Fruit fly (Drosophila melanogaster) whole organism, embryonic: ENCODE results near the gene PAPLA1.
A peak's percentile ranks its signal among the peaks of the same experiment; 100 is the strongest.

Experiments
- Blimp-1 ChIP-seq: fragments of 200-800 bp; sonication (Bioruptor generic); optimal IDR thresholded peaks from 3 replicates; lab custom pipeline; 2018; ENCODE audit warnings: missing biosample characterization, missing genetic modification characterization, mild to moderate bottlenecking, moderate library complexity, missing genetic modification reagents
- CG10565 ChIP-seq: fragments of 200-800 bp; sonication (Bioruptor generic); optimal IDR thresholded peaks from 3 replicates; lab custom pipeline; 2016; ENCODE audit warnings: missing biosample characterization, mild to moderate bottlenecking, missing genetic modification characterization
- CG11093 ChIP-seq: fragments of 200-800 bp; sonication (Bioruptor generic); IDR thresholded peaks from 3 replicates; pipeline ENCODE4 v1.3.6; 2022; ENCODE audit warnings: missing biosample characterization, missing genetic modification characterization
- CG12744 ChIP-seq: fragments of 200-800 bp; sonication (Bioruptor generic); optimal IDR thresholded peaks from 2 replicates; lab custom pipeline; 2016; ENCODE audit warnings: missing biosample characterization, missing genetic modification characterization
- CG14667 ChIP-seq: fragments of 200-800 bp; sonication (Bioruptor generic); IDR thresholded peaks from 2 replicates; pipeline ENCODE4 v1.3.6; 2022; ENCODE audit warnings: missing biosample characterization, missing genetic modification characterization
- CG15011 ChIP-seq: fragments of 200-800 bp; sonication (Bioruptor generic); optimal IDR thresholded peaks from 3 replicates; lab custom pipeline; 2018; ENCODE audit warnings: missing biosample characterization, mild to moderate bottlenecking, missing genetic modification characterization
- CG17361 ChIP-seq: fragments of 200-800 bp; sonication (Bioruptor generic); IDR thresholded peaks from 3 replicates; pipeline ENCODE4 v1.3.6; 2022; ENCODE audit warnings: missing biosample characterization, missing genetic modification characterization
- CG17802 ChIP-seq: fragments of 200-800 bp; sonication (Bioruptor generic); optimal IDR thresholded peaks from 2 replicates; lab custom pipeline; 2018; ENCODE audit warnings: missing biosample characterization, mild to moderate bottlenecking, missing genetic modification characterization, moderate library complexity
- CG17912 ChIP-seq: fragments of 200-800 bp; sonication (Bioruptor generic); optimal IDR thresholded peaks from 2 replicates; lab custom pipeline; 2018; ENCODE audit warnings: missing biosample characterization, mild to moderate bottlenecking, missing genetic modification characterization
- CG18011 ChIP-seq: fragments of 200-800 bp; sonication (Bioruptor generic); optimal IDR thresholded peaks from 2 replicates; lab custom pipeline; 2017; ENCODE audit warnings: missing biosample characterization, missing genetic modification characterization, mild to moderate bottlenecking, moderate library complexity, missing genotype
- CG18764 ChIP-seq: fragments of 200-800 bp; sonication (Bioruptor generic); optimal IDR thresholded peaks from 3 replicates; lab custom pipeline; 2016; ENCODE audit warnings: missing biosample characterization, missing genetic modification characterization
- CG30020 ChIP-seq: fragments of 200-800 bp; optimal IDR thresholded peaks from 2 replicates; lab custom pipeline; 2019; ENCODE audit warnings: missing biosample characterization, mild to moderate bottlenecking, missing genetic modification characterization, moderate library complexity
- CG31224 ChIP-seq: fragments of 200-800 bp; sonication (Bioruptor generic); IDR thresholded peaks from 2 replicates; pipeline ENCODE4 v1.3.6; 2022; ENCODE audit warnings: missing biosample characterization, missing genetic modification characterization
- CG3163 ChIP-seq: fragments of 200-800 bp; sonication (Bioruptor generic); optimal IDR thresholded peaks from 3 replicates; lab custom pipeline; 2016; ENCODE audit warnings: missing biosample characterization, missing genetic modification characterization
- CG33557 ChIP-seq: fragments of 200-800 bp; sonication (Bioruptor generic); optimal IDR thresholded peaks from 2 replicates; lab custom pipeline; 2019; ENCODE audit warnings: missing biosample characterization, mild to moderate bottlenecking, missing genetic modification characterization, moderate library complexity
- CG3838 ChIP-seq: fragments of 200-800 bp; sonication (Bioruptor generic); optimal IDR thresholded peaks from 3 replicates; lab custom pipeline; 2016; ENCODE audit warnings: missing biosample characterization, missing genetic modification characterization
- CG4282 ChIP-seq: fragments of 200-800 bp; sonication (Bioruptor generic); optimal IDR thresholded peaks from 2 replicates; lab custom pipeline; 2016; ENCODE audit warnings: missing biosample characterization, missing genetic modification characterization
- CG4424 ChIP-seq: fragments of 200-800 bp; sonication (Bioruptor generic); optimal IDR thresholded peaks from 3 replicates; lab custom pipeline; 2016; ENCODE audit warnings: missing biosample characterization, missing genetic modification characterization
- CG4730 ChIP-seq: fragments of 200-800 bp; sonication (Bioruptor generic); IDR thresholded peaks from 2 replicates; pipeline ENCODE4 v1.3.6; 2022; ENCODE audit warnings: missing biosample characterization, missing genetic modification characterization
- CG6254 ChIP-seq: fragments of 200-800 bp; sonication (Bioruptor generic); optimal IDR thresholded peaks from 3 replicates; lab custom pipeline; 2017; ENCODE audit warnings: mild to moderate bottlenecking, missing biosample characterization, missing genetic modification reagents, missing genetic modification characterization
- CG6654 ChIP-seq: fragments of 200-800 bp; sonication (Bioruptor generic); optimal IDR thresholded peaks from 2 replicates; lab custom pipeline; 2017; ENCODE audit warnings: missing biosample characterization, mild to moderate bottlenecking, missing genetic modification characterization
- CG7357 ChIP-seq: fragments of 200-800 bp; sonication (Bioruptor generic); IDR thresholded peaks from 3 replicates; pipeline ENCODE4 v1.3.6; 2022; ENCODE audit warnings: missing biosample characterization, missing genetic modification characterization
- CG8388 ChIP-seq: fragments of 200-800 bp; sonication (Bioruptor generic); optimal IDR thresholded peaks from 2 replicates; lab custom pipeline; 2019; ENCODE audit warnings: missing biosample characterization, mild to moderate bottlenecking, missing genetic modification characterization, moderate library complexity
- D19B ChIP-seq: fragments of 200-800 bp; sonication (Bioruptor generic); optimal IDR thresholded peaks from 2 replicates; lab custom pipeline; 2017; ENCODE audit warnings: missing biosample characterization, mild to moderate bottlenecking, missing genetic modification characterization
- Dip3 ChIP-seq: fragments of 200-800 bp; sonication (Bioruptor generic); optimal IDR thresholded peaks from 3 replicates; lab custom pipeline; 2016; ENCODE audit warnings: missing biosample characterization, missing genetic modification characterization
- Dll ChIP-seq: fragments of 200-800 bp; sonication (Bioruptor generic); IDR thresholded peaks from 4 replicates; pipeline ENCODE4 v1.3.6; 2022; ENCODE audit warnings: missing biosample characterization, missing genetic modification characterization; ENCODE audit not compliant: partially characterized antibody
- Dp ChIP-seq: fragments of 200-800 bp; sonication (Bioruptor generic); optimal IDR thresholded peaks from 2 replicates; lab custom pipeline; 2018; ENCODE audit warnings: missing biosample characterization, mild to moderate bottlenecking, missing genetic modification characterization, moderate library complexity
- H2.0 ChIP-seq: fragments of 200-800 bp; sonication (Bioruptor generic); IDR thresholded peaks from 2 replicates; pipeline ENCODE4 v1.3.6; 2022; ENCODE audit warnings: missing biosample characterization, missing genetic modification characterization
- Hand ChIP-seq: fragments of 200-800 bp; sonication (Bioruptor generic); optimal IDR thresholded peaks from 2 replicates; lab custom pipeline; 2017; ENCODE audit warnings: mild to moderate bottlenecking, missing biosample characterization, missing genetic modification reagents, missing genetic modification characterization
- HmgZ ChIP-seq: fragments of 200-800 bp; sonication (Bioruptor generic); optimal IDR thresholded peaks from 2 replicates; lab custom pipeline; 2018; ENCODE audit warnings: missing biosample characterization, mild to moderate bottlenecking, missing genetic modification characterization
- Mad ChIP-seq: fragments of 200-800 bp; sonication (Bioruptor generic); optimal IDR thresholded peaks from 2 replicates; lab custom pipeline; 2016; ENCODE audit warnings: missing biosample characterization, missing genetic modification characterization
- Med ChIP-seq: fragments of 200-800 bp; sonication (Bioruptor generic); peaks from one replicate; lab custom pipeline; 2016; ENCODE audit warnings: missing biosample characterization, missing genetic modification characterization, mild to moderate bottlenecking, inconsistent platforms, moderate library complexity
- NK7.1 ChIP-seq: fragments of 200-800 bp; sonication (Bioruptor generic); optimal IDR thresholded peaks from 3 replicates; lab custom pipeline; 2016; ENCODE audit warnings: missing biosample characterization, missing genetic modification characterization
- Ptx1 ChIP-seq: fragments of 200-800 bp; sonication (Bioruptor generic); IDR thresholded peaks from 2 replicates; pipeline ENCODE4 v1.3.6; 2022; ENCODE audit warnings: missing biosample characterization, missing genetic modification characterization
- Scr ChIP-seq: fragments of 200-800 bp; sonication (Bioruptor generic); IDR thresholded peaks from 2 replicates; pipeline ENCODE4 v1.3.6; 2022; ENCODE audit warnings: missing biosample characterization, missing genetic modification characterization; ENCODE audit not compliant: partially characterized antibody
- Sin3A ChIP-seq: fragments of >200 bp; optimal IDR thresholded peaks from 2 replicates; lab custom pipeline; 2018
- Usf ChIP-seq: fragments of 200-800 bp; sonication (Bioruptor generic); optimal IDR thresholded peaks from 2 replicates; lab custom pipeline; 2017; ENCODE audit warnings: missing genotype, missing biosample characterization, missing genetic modification characterization
- bcd ChIP-seq: fragments of 200-800 bp; sonication (Bioruptor generic); optimal IDR thresholded peaks from 2 replicates; lab custom pipeline; 2017; ENCODE audit warnings: missing biosample characterization, mild to moderate bottlenecking, missing genetic modification characterization
- cad ChIP-seq: fragments of >200 bp; optimal IDR thresholded peaks from 2 replicates; lab custom pipeline; 2017; ENCODE audit warnings: missing biosample characterization, missing genetic modification characterization
- caup ChIP-seq: fragments of 200-800 bp; sonication (Bioruptor generic); optimal IDR thresholded peaks from 3 replicates; lab custom pipeline; 2017; ENCODE audit warnings: missing biosample characterization, mild to moderate bottlenecking, missing genetic modification characterization, moderate library complexity; ENCODE audit not compliant: severe bottlenecking
- chinmo ChIP-seq: fragments of 200-800 bp; sonication (Bioruptor generic); IDR thresholded peaks from 4 replicates; pipeline ENCODE4 v1.3.6; 2022; ENCODE audit warnings: missing biosample characterization, missing genetic modification characterization; ENCODE audit not compliant: partially characterized antibody
- crc ChIP-seq: fragments of 200-800 bp; sonication (Bioruptor generic); optimal IDR thresholded peaks from 2 replicates; lab custom pipeline; 2016; ENCODE audit warnings: missing biosample characterization, missing genetic modification characterization
- dysf ChIP-seq: fragments of 200-800 bp; sonication (Bioruptor generic); IDR thresholded peaks from 3 replicates; pipeline ENCODE4 v1.3.6; 2022; ENCODE audit warnings: missing biosample characterization, missing genetic modification characterization
- grn ChIP-seq: fragments of 200-800 bp; sonication (Bioruptor generic); optimal IDR thresholded peaks from 3 replicates; lab custom pipeline; 2017; ENCODE audit warnings: missing biosample characterization, missing genetic modification characterization
- oc ChIP-seq: fragments of 200-800 bp; sonication (Bioruptor generic); optimal IDR thresholded peaks from 2 replicates; lab custom pipeline; 2018; ENCODE audit warnings: missing biosample characterization, mild to moderate bottlenecking, missing genetic modification characterization, moderate library complexity
- row ChIP-seq: fragments of 200-800 bp; sonication (Bioruptor generic); IDR thresholded peaks from 3 replicates; pipeline ENCODE4 v1.3.6; 2022; ENCODE audit warnings: missing biosample characterization, missing genetic modification characterization
- seq ChIP-seq: fragments of 200-800 bp; sonication (Bioruptor generic); IDR thresholded peaks from 2 replicates; pipeline ENCODE4 v1.3.6; 2022; ENCODE audit warnings: missing biosample characterization, missing genetic modification characterization
- ttk ChIP-seq: fragments of 200-800 bp; sonication (Bioruptor generic); IDR thresholded peaks from 2 replicates; pipeline ENCODE4 v2.1.2; 2022; ENCODE audit warnings: missing biosample characterization, missing genetic modification characterization
- vfl ChIP-seq: fragments of 200-800 bp; sonication (Bioruptor generic); optimal IDR thresholded peaks from 2 replicates; lab custom pipeline; 2016; ENCODE audit warnings: missing biosample characterization, missing genetic modification characterization
- wek ChIP-seq: fragments of 200-800 bp; sonication (Bioruptor generic); optimal IDR thresholded peaks from 3 replicates; lab custom pipeline; 2018; ENCODE audit warnings: missing biosample characterization, mild to moderate bottlenecking, missing genetic modification characterization, moderate library complexity
- z ChIP-seq: fragments of 200-800 bp; sonication (Bioruptor generic); IDR thresholded peaks from 3 replicates; pipeline ENCODE4 v1.3.6; 2022; ENCODE audit warnings: missing biosample characterization, missing genetic modification characterization

The PAPLA1 gene

DNA sequence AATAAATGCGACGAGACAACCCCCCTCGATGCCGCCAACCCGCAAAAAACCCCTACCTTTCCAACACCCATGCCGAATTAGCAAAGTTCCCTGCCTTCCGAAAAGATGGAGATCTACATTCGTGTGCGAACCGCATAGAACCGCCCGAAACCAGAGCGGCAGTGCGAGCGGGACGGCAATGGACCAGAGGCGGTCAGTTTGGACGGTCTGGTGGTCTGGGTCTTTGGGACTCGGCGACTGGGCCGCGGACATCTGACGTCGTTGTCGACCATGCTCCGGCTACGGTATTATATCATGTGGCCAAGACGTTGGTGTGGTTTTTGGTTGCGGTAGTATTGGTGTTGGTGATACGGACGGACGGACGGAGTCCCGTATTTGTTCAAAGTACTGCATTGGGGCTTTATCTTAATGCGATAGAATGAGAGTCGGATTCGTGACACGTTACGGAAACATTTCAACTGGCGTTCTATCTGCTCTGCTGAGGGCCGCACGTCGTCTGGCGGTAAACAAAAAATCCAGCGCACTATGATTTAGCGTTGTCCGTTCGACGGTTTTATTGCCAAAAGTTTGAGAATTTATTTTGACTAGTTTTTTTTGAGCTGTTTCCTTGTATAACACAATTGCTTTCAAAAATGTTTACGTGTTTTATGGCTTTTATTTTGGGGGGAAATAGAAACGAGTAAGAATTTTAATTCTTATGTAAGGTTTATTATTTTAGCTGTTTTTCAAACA, 72.5 kb downstream of the PAPLA1 start:
- TF ChIP-seq row (GFP tag; lab: Robert Waterston, UW) (peak; percentile 65), CG17802 (no peak), CG33557 (GFP tag; lab: Kevin White, UChicago) (no peak), NK7.1 (GFP tag; lab: Kevin White, UChicago) (no peak), CG4424 (GFP tag; lab: Kevin White, UChicago) (no peak), Scr (GFP tag; lab: Robert Waterston, UW) (no peak), CG6654 (no peak), CG30020 (tag; lab: Kevin White, UChicago) (no peak), ttk (GFP tag; lab: Robert Waterston, UW) (no peak), CG7357 (GFP tag; lab: Robert Waterston, UW) (no peak), CG3838 (GFP tag; lab: Kevin White, UChicago) (no peak), oc (tag; lab: Kevin White, UChicago) (no peak), CG10565 (GFP tag; lab: Kevin White, UChicago) (no peak), grn (no peak), CG11093 (GFP tag; lab: Robert Waterston, UW) (no peak), chinmo (GFP tag; lab: Robert Waterston, UW) (peak; percentile 91), CG3163 (GFP tag; lab: Kevin White, UChicago) (no peak), CG12744 (GFP tag; lab: Kevin White, UChicago) (no peak), seq (GFP tag; lab: Robert Waterston, UW) (no peak), Ptx1 (no peak), CG14667 (GFP tag; lab: Robert Waterston, UW) (no peak), CG6254 (no peak), Dip3 (GFP tag; lab: Kevin White, UChicago) (no peak), vfl (GFP tag; lab: Kevin White, UChicago) (no peak), CG17912 (no peak), HmgZ (tag; lab: Kevin White, UChicago) (peak; percentile 17), wek (GFP tag; lab: Kevin White, UChicago) (no peak), Hand (GFP tag; lab: Kevin White, UChicago) (no peak), Blimp-1 (GFP tag; lab: Kevin White, UChicago) (no peak), D19B (GFP tag; lab: Kevin White, UChicago) (no peak), CG31224 (GFP tag; lab: Robert Waterston, UW) (no peak), Usf (no peak), cad (no peak), CG4730 (GFP tag; lab: Robert Waterston, UW) (no peak), caup (no peak), CG4282 (no peak), CG18764 (GFP tag; lab: Kevin White, UChicago) (no peak), Med (GFP tag; lab: Kevin White, UChicago) (peak; percentile 83), CG18011 (GFP tag; lab: Kevin White, UChicago) (no peak), Sin3A (no peak), bcd (no peak), H2.0 (GFP tag; lab: Robert Waterston, UW) (no peak), Dll (GFP tag; lab: Robert Waterston, UW) (no peak), CG17361 (GFP tag; lab: Robert Waterston, UW) (no peak), CG15011 (GFP tag; lab: Kevin White, UChicago) (no peak), Dp (GFP tag; lab: Kevin White, UChicago) (no peak), CG8388 (GFP tag; lab: Kevin White, UChicago) (no peak), dysf (GFP tag; lab: Robert Waterston, UW) (0 out of 3 replicates have a peak, but pooled peaks have one; percentile 19), Mad (GFP tag; lab: Kevin White, UChicago) (no peak), crc (GFP tag; lab: Kevin White, UChicago) (no peak), z (GFP tag; lab: Robert Waterston, UW) (no peak)
